Fruit fly (Drosophila melanogaster): ENCODE results near the gene CG7168.

Gene CG7168

DNA sequence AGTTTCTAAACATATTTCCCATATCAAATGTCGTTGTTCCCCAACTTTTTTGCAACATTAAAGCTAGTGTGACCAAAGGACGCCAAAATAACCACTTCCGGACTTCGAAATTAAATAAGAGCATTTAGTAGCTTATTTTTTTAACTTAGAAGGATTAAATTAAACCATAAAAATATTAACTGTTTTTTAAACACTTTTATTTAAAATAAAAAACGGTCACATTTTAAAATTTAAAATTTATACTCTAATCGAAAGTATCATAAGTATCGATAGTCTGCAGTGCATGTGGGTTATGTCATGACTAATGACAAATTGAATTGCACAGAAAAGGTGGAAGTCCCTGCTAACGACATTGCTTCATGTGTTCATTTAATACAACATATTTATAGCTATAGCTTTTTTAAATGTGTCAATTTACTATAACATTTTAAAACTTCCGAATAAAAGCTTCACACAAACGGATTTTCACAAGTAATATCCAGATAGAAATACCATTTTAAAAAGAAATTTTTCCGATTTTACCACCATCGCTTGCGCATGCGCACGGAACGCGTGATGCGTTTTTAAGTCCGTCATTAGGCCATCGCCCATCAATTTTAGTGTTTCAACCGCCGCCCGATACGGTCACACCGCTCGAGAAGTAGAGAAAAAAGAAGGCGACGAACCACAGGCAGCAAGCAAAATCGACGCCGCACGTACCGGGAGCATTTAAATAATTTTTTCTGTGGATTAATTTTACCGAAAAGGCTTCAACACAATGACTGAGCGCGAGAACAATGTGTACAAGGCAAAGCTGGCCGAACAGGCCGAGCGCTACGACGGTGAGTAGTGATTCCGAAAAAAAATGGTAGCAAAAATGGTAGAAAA lies 16.4 kb upstream of the CG7168 start, which contains the start of the genes CG7156 and 14-3-3epsilon (continued):
- TF ChIP-seq CG13296 (GFP tag; optimal IDR thresholded peaks at IDR 0.05) (peak; percentile 39), yki (optimal IDR thresholded peaks at IDR 0.05) (no peak), CG14710 (tag; optimal IDR thresholded peaks at IDR 0.05) (peak; percentile 92), CG34376 (GFP tag; optimal IDR thresholded peaks at IDR 0.05) (no peak), ato (GFP tag; IDR thresholded peaks at IDR 0.05; ENCODE audit: partially characterized antibody) (no peak; the same call in 1 of the 2 replicates), CG12236 (GFP tag; optimal IDR thresholded peaks at IDR 0.05) (peak; percentile 11), CG4328 (GFP tag; optimal IDR thresholded peaks at IDR 0.05) (peak; percentile 2), gem (tag; optimal IDR thresholded peaks at IDR 0.05) (peak; percentile 71), HLHmδ (GFP tag; optimal IDR thresholded peaks at IDR 0.05) (peak; percentile 44), Ptx1 (GFP tag; IDR thresholded peaks at IDR 0.05) (peak; percentile 52), pita (GFP tag; optimal IDR thresholded peaks at IDR 0.05) (peak; percentile 91), Fer1 (GFP tag; optimal IDR thresholded peaks at IDR 0.05) (peak; percentile 44), Side (GFP tag; optimal IDR thresholded peaks at IDR 0.05) (no peak), Ets65A (GFP tag) (peak; percentile 81), MTF-1 (GFP tag; optimal IDR thresholded peaks at IDR 0.05; ENCODE audit: borderline replicate concordance) (peak; percentile 16), Hmx (GFP tag; optimal IDR thresholded peaks at IDR 0.05) (peak; percentile 12), ewg (GFP tag; optimal IDR thresholded peaks at IDR 0.05) (peak; percentile 100), croc (GFP tag; conservative IDR thresholded peaks at IDR 0.05) (no peak), B-H2 (GFP tag; optimal IDR thresholded peaks at IDR 0.05) (no peak), hb (GFP tag; IDR thresholded peaks at IDR 0.05; ENCODE audit: partially characterized antibody) (no peak), Dfd (GFP tag; optimal IDR thresholded peaks at IDR 0.05) (no peak), CG18262 (tag; optimal IDR thresholded peaks at IDR 0.05) (peak; percentile 43), gce (GFP tag; IDR thresholded peaks at IDR 0.05) (no peak), CG17385 (GFP tag; optimal IDR thresholded peaks at IDR 0.05) (peak; percentile 51), Oli (tag; optimal IDR thresholded peaks at IDR 0.05) (peak; percentile 8), slou (GFP tag; optimal IDR thresholded peaks at IDR 0.05) (peak; percentile 16), CG3407 (GFP tag; optimal IDR thresholded peaks at IDR 0.05) (no peak), CG13775 (GFP tag; optimal IDR thresholded peaks at IDR 0.05) (peak; percentile 42), Hmr (GFP tag; optimal IDR thresholded peaks at IDR 0.05) (peak; percentile 46), CG2116 (GFP tag; optimal IDR thresholded peaks at IDR 0.05) (peak; percentile 88), CG10654 (GFP tag; optimal IDR thresholded peaks at IDR 0.05) (peak; percentile 30), Sry-β (GFP tag; optimal IDR thresholded peaks at IDR 0.05) (no peak), CG9215 (GFP tag; IDR thresholded peaks at IDR 0.05) (no peak), CG7271 (tag; optimal IDR thresholded peaks at IDR 0.05) (peak; percentile 57), shn (GFP tag; optimal IDR thresholded peaks at IDR 0.05) (no peak), az2 (GFP tag; optimal IDR thresholded peaks at IDR 0.05) (peak; percentile 66), Mes4 (GFP tag; optimal IDR thresholded peaks at IDR 0.05) (peak; percentile 14), pho (GFP tag; optimal IDR thresholded peaks at IDR 0.05) (peak; percentile 13), CG8478 (optimal IDR thresholded peaks at IDR 0.05) (peak; percentile 91), row (GFP tag; IDR thresholded peaks at IDR 0.05) (peak; percentile 35), vfl (GFP tag; optimal IDR thresholded peaks at IDR 0.05) (no peak), trh (GFP tag; optimal IDR thresholded peaks at IDR 0.05) (no peak), ken (GFP tag; IDR thresholded peaks at IDR 0.05) (no peak), cas (GFP tag; IDR thresholded peaks at IDR 0.05) (no peak), bbx (GFP tag; IDR thresholded peaks at IDR 0.05; ENCODE audit: partially characterized antibody) (peak; percentile 49), Aef1 (GFP tag; IDR thresholded peaks at IDR 0.05) (no peak), unpg (GFP tag; optimal IDR thresholded peaks at IDR 0.05) (peak; percentile 73), prd (optimal IDR thresholded peaks at IDR 0.05) (no peak), prd (GFP tag; IDR thresholded peaks at IDR 0.05) (peak; percentile 50; the same call in 1 of the 3 replicates), dmrt11E (tag; optimal IDR thresholded peaks at IDR 0.05) (peak; percentile 68)

Data from whole organism, embryonic.